4 fruit fly cellular contexts compared by ENCODE assay signal in the genomic region with DNA sequence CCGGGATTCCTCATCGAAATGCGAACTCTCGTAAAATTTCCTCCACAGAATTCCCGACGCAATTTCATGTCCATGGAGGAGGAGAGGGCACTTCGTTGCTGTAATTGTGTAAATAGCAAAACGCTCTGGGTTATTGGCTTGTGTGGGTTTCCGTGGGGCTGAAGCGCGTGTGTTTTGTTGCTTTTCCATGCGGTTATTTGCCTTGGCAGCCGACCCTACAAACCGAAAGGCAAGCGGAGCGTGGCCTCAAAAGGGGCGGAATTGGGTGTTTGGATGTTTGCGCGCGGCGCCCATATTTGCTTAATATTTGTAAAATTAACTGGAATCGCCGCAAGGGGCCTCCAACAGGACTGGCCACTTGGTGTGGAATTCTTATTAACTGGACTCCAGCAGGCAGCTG.
TF ChIP-seq lines count a peak whose summit lies in the region.

No protein-coding gene starts in this region.

- no peak for TF ChIP-seq CTCF in whole organism, embryonic (GFP tag; optimal IDR thresholded peaks at IDR 0.05; lab: Kevin White, UChicago)

TF ChIP-seq in whole organism, embryonic, 481 proteins besides CTCF, POLR2A, EP300 and RAD21 (continues in another document):
- peak; percentile 57 for TF ChIP-seq lab (GFP tag; optimal IDR thresholded peaks at IDR 0.05; lab: Kevin White, UChicago)
- TF ChIP-seq CG12769 (tag; optimal IDR thresholded peaks at IDR 0.05; lab: Kevin White, UChicago): peak; percentile 22
- 0 out of 2 replicates have a peak, but pooled peaks have one; percentile 21 for TF ChIP-seq rib (GFP tag; IDR thresholded peaks at IDR 0.05; lab: Robert Waterston, UW)
- no peak for TF ChIP-seq CG8290 (GFP tag; optimal IDR thresholded peaks at IDR 0.05; lab: Kevin White, UChicago)
- TF ChIP-seq CG8290 (tag; optimal IDR thresholded peaks at IDR 0.05; lab: Kevin White, UChicago): peak in 1 of 2 experiments; percentile 31
- peak; percentile 60 for TF ChIP-seq CG13894 (tag; optimal IDR thresholded peaks at IDR 0.05; lab: Kevin White, UChicago)
- peak; percentile 65 for TF ChIP-seq CG18599 (GFP tag; optimal IDR thresholded peaks at IDR 0.05; lab: Kevin White, UChicago)
- TF ChIP-seq usp (GFP tag; optimal IDR thresholded peaks at IDR 0.05; lab: Kevin White, UChicago): no peak
- peak; percentile 7 for TF ChIP-seq HHEX (GFP tag; optimal IDR thresholded peaks at IDR 0.05; lab: Kevin White, UChicago)
- no peak for TF ChIP-seq CG16779 (GFP tag; IDR thresholded peaks at IDR 0.05; lab: Robert Waterston, UW)
- peak; percentile 59; the same call in 1 of the 3 replicates for TF ChIP-seq Dbx (GFP tag; IDR thresholded peaks at IDR 0.05; lab: Robert Waterston, UW)
- peak; percentile 2 for TF ChIP-seq mirr (GFP tag; optimal IDR thresholded peaks at IDR 0.05; lab: Kevin White, UChicago)
- peak; percentile 17; the same call in 1 of the 2 replicates for TF ChIP-seq toy (GFP tag; IDR thresholded peaks at IDR 0.05; lab: Robert Waterston, UW)
- TF ChIP-seq dan (GFP tag; IDR thresholded peaks at IDR 0.05; lab: Robert Waterston, UW): no peak
- TF ChIP-seq CG12299 (tag; optimal IDR thresholded peaks at IDR 0.05; lab: Kevin White, UChicago): no peak
- peak; percentile 12 for TF ChIP-seq Hmr (GFP tag; optimal IDR thresholded peaks at IDR 0.05; lab: Kevin White, UChicago)
- peak; percentile 7; the same call in 1 of the 3 replicates for TF ChIP-seq CG34422 (GFP tag; IDR thresholded peaks at IDR 0.05; lab: Robert Waterston, UW)
- peak; percentile 46 for TF ChIP-seq Atf6 (GFP tag; IDR thresholded peaks at IDR 0.05; lab: Robert Waterston, UW)
- TF ChIP-seq Med (GFP tag; lab: Kevin White, UChicago): peak; percentile 75
- TF ChIP-seq BtbVII (GFP tag; optimal IDR thresholded peaks at IDR 0.05; lab: Kevin White, UChicago): peak; percentile 13

TF ChIP-seq in whole organism, prepupa, 60 proteins besides CTCF, POLR2A, EP300 and RAD21:
- TF ChIP-seq fkh (GFP tag; optimal IDR thresholded peaks at IDR 0.05; lab: Kevin White, UChicago) (peak; percentile 42), pdm3 (GFP tag; optimal IDR thresholded peaks at IDR 0.05; lab: Kevin White, UChicago) (no peak)

TF ChIP-seq in whole organism, pupa, 21 proteins besides CTCF, POLR2A, EP300 and RAD21:
- TF ChIP-seq D1 (tag; optimal IDR thresholded peaks at IDR 0.05; lab: Kevin White, UChicago) (no peak), EcR (GFP tag; optimal IDR thresholded peaks at IDR 0.05; lab: Kevin White, UChicago) (peak; percentile 20)

TF ChIP-seq in whole organism, wandering third instar larva, 38 proteins besides CTCF, POLR2A, EP300 and RAD21:
- TF ChIP-seq Jra (GFP tag; optimal IDR thresholded peaks at IDR 0.05; lab: Kevin White, UChicago) (no peak), lola (GFP tag; optimal IDR thresholded peaks at IDR 0.05; lab: Kevin White, UChicago) (no peak), Vsx2 (GFP tag; optimal IDR thresholded peaks at IDR 0.05; lab: Kevin White, UChicago; ENCODE audit: partially characterized antibody) (no peak), dsf (GFP tag; optimal IDR thresholded peaks at IDR 0.05; lab: Kevin White, UChicago; ENCODE audit: borderline replicate concordance) (no peak), Hnf4 (GFP tag; optimal IDR thresholded peaks at IDR 0.05; lab: Kevin White, UChicago) (no peak), sage (GFP tag; optimal IDR thresholded peaks at IDR 0.05; lab: Kevin White, UChicago) (no peak), Hr83 (GFP tag; optimal IDR thresholded peaks at IDR 0.05; lab: Kevin White, UChicago; ENCODE audit: poor library complexity, severe bottlenecking) (peak; percentile 26), h (GFP tag; optimal IDR thresholded peaks at IDR 0.05; lab: Kevin White, UChicago) (no peak)
